Worm (Caenorhabditis elegans): ENCODE measurements around the gene pps-1.
A peak's percentile ranks its signal among the peaks of the same experiment; 100 is the strongest.

The pps-1 gene

DNA sequence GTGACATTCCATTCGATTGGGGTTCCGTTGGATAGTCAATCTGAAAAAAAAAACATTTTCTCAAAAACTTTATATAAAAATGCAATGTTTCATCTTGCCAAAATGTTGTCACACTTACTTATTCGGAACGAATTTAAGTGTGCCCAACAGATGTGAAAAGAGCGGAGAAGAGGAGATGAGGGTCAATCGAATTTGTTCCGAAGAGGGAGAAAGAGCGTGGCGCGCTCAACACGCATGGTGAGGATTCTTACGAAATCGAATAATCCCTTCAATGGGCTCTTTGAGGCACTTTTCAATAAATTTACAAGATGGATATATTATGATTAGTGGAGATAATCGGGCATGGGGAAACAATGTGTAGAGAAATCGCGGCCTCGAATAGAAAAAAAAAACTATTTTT is 9.0 kb downstream of the pps-1 start:
- TF ChIP-seq lin-32 (GFP tag; optimal IDR thresholded peaks at IDR 0.05) (no peak), ces-1 (GFP tag; optimal IDR thresholded peaks at IDR 0.05) (peak; percentile 99)

ce11 chrIV:10174328-10174727 is 12.5 kb downstream of the pps-1 start, which contains the start of gene pxf-1:
TSS of gene pxf-1 (minus strand) at chrIV:10174341.
- TF ChIP-seq unc-39 (tag; optimal IDR thresholded peaks at IDR 0.05) (no peak), lin-13 (tag; optimal IDR thresholded peaks at IDR 0.05) (no peak), nhr-28 (tag; optimal IDR thresholded peaks at IDR 0.05) (no peak), sptf-1 (tag; optimal IDR thresholded peaks at IDR 0.05) (no peak), ces-1 (GFP tag; optimal IDR thresholded peaks at IDR 0.05) (peak; percentile 59)

- TF ChIP-seq lin-13 (tag; optimal IDR thresholded peaks at IDR 0.05) = no peak
- no peak for TF ChIP-seq ztf-11 (tag; optimal IDR thresholded peaks at IDR 0.05)
- TF ChIP-seq lsy-2 (tag; optimal IDR thresholded peaks at IDR 0.05) = no peak
- TF ChIP-seq pha-4 (tag; optimal IDR thresholded peaks at IDR 0.05) = peak; percentile 13
- no peak for TF ChIP-seq unc-39 (tag; optimal IDR thresholded peaks at IDR 0.05)
- TF ChIP-seq nhr-237 (tag; optimal IDR thresholded peaks at IDR 0.05) = no peak
- TF ChIP-seq drap-1 (GFP tag; optimal IDR thresholded peaks at IDR 0.05) = peak; percentile 63
- TF ChIP-seq sptf-1 (tag; optimal IDR thresholded peaks at IDR 0.05) = peak; percentile 14
- peak; percentile 22 for TF ChIP-seq ham-2 (GFP tag; optimal IDR thresholded peaks at IDR 0.05)
- no peak for TF ChIP-seq elt-3 (tag; optimal IDR thresholded peaks at IDR 0.05)
- no peak for TF ChIP-seq blmp-1 (tag; optimal IDR thresholded peaks at IDR 0.05)
- TF ChIP-seq M03D4.4 (tag; optimal IDR thresholded peaks at IDR 0.05) = peak; percentile 60
- TF ChIP-seq nhr-2 (tag; optimal IDR thresholded peaks at IDR 0.05) = no peak
- TF ChIP-seq zip-8 (tag; optimal IDR thresholded peaks at IDR 0.05) = no peak
- TF ChIP-seq unc-120 (tag; optimal IDR thresholded peaks at IDR 0.05; ENCODE audit: poor library complexity, severe bottlenecking) = peak; percentile 9
- no peak for TF ChIP-seq nhr-76 (tag; optimal IDR thresholded peaks at IDR 0.05)
- no peak for TF ChIP-seq ceh-39 (tag; optimal IDR thresholded peaks at IDR 0.05)
- TF ChIP-seq cnd-1 (tag; optimal IDR thresholded peaks at IDR 0.05) = peak; percentile 20
- TF ChIP-seq elt-1 (tag; optimal IDR thresholded peaks at IDR 0.05; ENCODE audit: borderline replicate concordance, insufficient read depth) = no peak
- no peak for TF ChIP-seq unc-62 (GFP tag; optimal IDR thresholded peaks at IDR 0.05)
- TF ChIP-seq hlh-1 (tag; optimal IDR thresholded peaks at IDR 0.05) = no peak
- no peak for TF ChIP-seq ceh-83 (GFP tag; optimal IDR thresholded peaks at IDR 0.05)
- TF ChIP-seq mep-1 (tag; optimal IDR thresholded peaks at IDR 0.05) = no peak
- no peak for TF ChIP-seq nhr-28 (tag; optimal IDR thresholded peaks at IDR 0.05)
- no peak for TF ChIP-seq snpc-4 (tag; optimal IDR thresholded peaks at IDR 0.05)
- no peak for TF ChIP-seq mab-5 (tag; optimal IDR thresholded peaks at IDR 0.05)
- no peak for TF ChIP-seq tbx-8 (GFP tag; optimal IDR thresholded peaks at IDR 0.05)
- TF ChIP-seq bed-3 (GFP tag; optimal IDR thresholded peaks at IDR 0.05) = no peak
- peak; percentile 51 for TF ChIP-seq mls-2 (tag; optimal IDR thresholded peaks at IDR 0.05)
- TF ChIP-seq ces-1 (GFP tag; optimal IDR thresholded peaks at IDR 0.05) = no peak
- no peak for TF ChIP-seq ceh-43 (GFP tag; optimal IDR thresholded peaks at IDR 0.05)
- no peak for TF ChIP-seq flh-1 (GFP tag; optimal IDR thresholded peaks at IDR 0.05)
- no peak for TF ChIP-seq lin-32 (GFP tag; optimal IDR thresholded peaks at IDR 0.05)
- no peak for TF ChIP-seq sem-2 (GFP tag; optimal IDR thresholded peaks at IDR 0.05)
- TF ChIP-seq nhr-12 (tag; optimal IDR thresholded peaks at IDR 0.05) = no peak
These were observed 13.3 kb downstream of the pps-1 start for ce11 chrIV:10174932-10175732.

- TF ChIP-seq bed-3 (GFP tag; optimal IDR thresholded peaks at IDR 0.05) = no peak
- TF ChIP-seq flh-1 (GFP tag; optimal IDR thresholded peaks at IDR 0.05) = no peak
- TF ChIP-seq unc-120 (tag; optimal IDR thresholded peaks at IDR 0.05; ENCODE audit: poor library complexity, severe bottlenecking) = no peak
- TF ChIP-seq zip-8 (tag; optimal IDR thresholded peaks at IDR 0.05) = no peak
- TF ChIP-seq unc-39 (tag; optimal IDR thresholded peaks at IDR 0.05) = no peak
- no peak for TF ChIP-seq nhr-12 (tag; optimal IDR thresholded peaks at IDR 0.05)
- no peak for TF ChIP-seq sptf-1 (tag; optimal IDR thresholded peaks at IDR 0.05)
- TF ChIP-seq ceh-83 (GFP tag; optimal IDR thresholded peaks at IDR 0.05) = no peak
- TF ChIP-seq ztf-11 (tag; optimal IDR thresholded peaks at IDR 0.05) = no peak
- TF ChIP-seq sem-2 (GFP tag; optimal IDR thresholded peaks at IDR 0.05) = no peak
- peak; percentile 4 for TF ChIP-seq unc-62 (GFP tag; optimal IDR thresholded peaks at IDR 0.05)
- peak; percentile 48 for TF ChIP-seq pha-4 (tag; optimal IDR thresholded peaks at IDR 0.05)
- no peak for TF ChIP-seq mab-5 (tag; optimal IDR thresholded peaks at IDR 0.05)
- no peak for TF ChIP-seq cnd-1 (tag; optimal IDR thresholded peaks at IDR 0.05)
- TF ChIP-seq mep-1 (tag; optimal IDR thresholded peaks at IDR 0.05) = peak; percentile 64
- no peak for TF ChIP-seq lin-32 (GFP tag; optimal IDR thresholded peaks at IDR 0.05)
- TF ChIP-seq lsy-2 (tag; optimal IDR thresholded peaks at IDR 0.05) = peak; percentile 59
- no peak for TF ChIP-seq nhr-2 (tag; optimal IDR thresholded peaks at IDR 0.05)
- TF ChIP-seq ceh-43 (GFP tag; optimal IDR thresholded peaks at IDR 0.05) = no peak
- TF ChIP-seq ham-2 (GFP tag; optimal IDR thresholded peaks at IDR 0.05) = no peak
- no peak for TF ChIP-seq hlh-1 (tag; optimal IDR thresholded peaks at IDR 0.05)
- TF ChIP-seq lin-13 (tag; optimal IDR thresholded peaks at IDR 0.05) = no peak
- TF ChIP-seq nhr-237 (tag; optimal IDR thresholded peaks at IDR 0.05) = peak; percentile 33
- no peak for TF ChIP-seq drap-1 (GFP tag; optimal IDR thresholded peaks at IDR 0.05)
- TF ChIP-seq ceh-39 (tag; optimal IDR thresholded peaks at IDR 0.05) = peak; percentile 27
- no peak for TF ChIP-seq nhr-28 (tag; optimal IDR thresholded peaks at IDR 0.05)
- TF ChIP-seq M03D4.4 (tag; optimal IDR thresholded peaks at IDR 0.05) = no peak
- TF ChIP-seq blmp-1 (tag; optimal IDR thresholded peaks at IDR 0.05) = no peak
- TF ChIP-seq ces-1 (GFP tag; optimal IDR thresholded peaks at IDR 0.05) = peak; percentile 83
- TF ChIP-seq mls-2 (tag; optimal IDR thresholded peaks at IDR 0.05) = no peak
- TF ChIP-seq nhr-76 (tag; optimal IDR thresholded peaks at IDR 0.05) = no peak
- TF ChIP-seq snpc-4 (tag; optimal IDR thresholded peaks at IDR 0.05) = no peak
- no peak for TF ChIP-seq elt-1 (tag; optimal IDR thresholded peaks at IDR 0.05; ENCODE audit: borderline replicate concordance, insufficient read depth)
- no peak for TF ChIP-seq elt-3 (tag; optimal IDR thresholded peaks at IDR 0.05)
- no peak for TF ChIP-seq tbx-8 (GFP tag; optimal IDR thresholded peaks at IDR 0.05)
These were observed 14.5 kb downstream of the pps-1 start, which contains the start of gene rack-1 for ce11 chrIV:10176252-10176730. TSS of gene rack-1 (plus strand) at chrIV:10176680.

Measured in whole organism, mixed stage, embryonic.